Worm (Caenorhabditis elegans): ENCODE measurements around the gene C16C8.8.

DNA sequence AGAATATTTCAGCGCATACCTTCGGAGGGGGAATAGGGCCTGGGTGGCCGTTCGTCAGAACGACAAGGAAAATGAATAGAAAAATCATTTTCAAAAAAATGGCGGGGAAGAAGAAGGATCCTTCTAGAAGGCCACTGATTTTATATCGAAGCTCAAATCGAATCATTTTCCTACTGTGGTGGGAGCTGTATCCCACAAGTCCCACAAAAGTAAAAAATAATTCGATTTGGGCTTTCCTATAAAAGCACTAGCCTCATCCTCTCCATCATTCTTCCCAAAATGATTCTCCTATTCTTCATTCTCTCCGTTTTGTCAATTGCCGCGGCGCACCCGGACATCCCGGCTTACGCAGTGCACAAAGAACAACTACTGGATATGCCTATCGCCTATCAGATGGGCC is 3.3 kb downstream of the C16C8.8 start, which contains the start of the genes C16C8.26 and C16C8.19:
- TF ChIP-seq B0310.2 (tag; optimal IDR thresholded peaks at IDR 0.05), result no peak
- TF ChIP-seq ceh-36 (tag; optimal IDR thresholded peaks at IDR 0.05), result no peak
- TF ChIP-seq hmbx-1 (tag; optimal IDR thresholded peaks at IDR 0.05), result no peak
- no peak for TF ChIP-seq hnd-1 (tag; optimal IDR thresholded peaks at IDR 0.05)
- TF ChIP-seq ama-1 (optimal IDR thresholded peaks at IDR 0.05), result no peak
- TF ChIP-seq tbx-11 (GFP tag; IDR thresholded peaks at IDR 0.05), result no peak
- TF ChIP-seq hmg-4 (GFP tag; optimal IDR thresholded peaks at IDR 0.05), result no peak
- TF ChIP-seq ceh-13 (GFP tag; optimal IDR thresholded peaks at IDR 0.05), result no peak
- TF ChIP-seq ets-7 (tag; optimal IDR thresholded peaks at IDR 0.05), result no peak
- no peak for TF ChIP-seq scrt-1 (GFP tag; IDR thresholded peaks at IDR 0.05)
- no peak for TF ChIP-seq pes-1 (GFP tag; IDR thresholded peaks at IDR 0.05)
- no peak for TF ChIP-seq F13C5.2 (tag; optimal IDR thresholded peaks at IDR 0.05)
- no peak for TF ChIP-seq flt-1 (GFP tag; IDR thresholded peaks at IDR 0.05)
- no peak for TF ChIP-seq tra-4 (tag; optimal IDR thresholded peaks at IDR 0.05)
